Worm (Caenorhabditis elegans) whole organism, L2 larva: ENCODE data around the gene F13D12.8.

Experiments
- ZK546.5 ChIP-seq: sonication (generic microtip); optimal IDR thresholded peaks from 2 replicates; lab custom pipeline; 2017; ENCODE audit warnings: missing biosample characterization, missing genetic modification characterization
- crh-2 ChIP-seq: sonication (generic microtip); optimal IDR thresholded peaks from 2 replicates; lab custom pipeline; 2017; ENCODE audit warnings: missing biosample characterization, missing genetic modification characterization
- egl-27 ChIP-seq: sonication (generic microtip); optimal IDR thresholded peaks from 3 replicates; lab custom pipeline; 2017; ENCODE audit warnings: missing biosample characterization, missing genetic modification reagents, missing genetic modification characterization
- lin-13 ChIP-seq: fragments of 150-350 bp; optimal IDR thresholded peaks from 2 replicates; lab custom pipeline; 2014; ENCODE audit warnings: missing biosample characterization, missing genetic modification reagents, missing genetic modification characterization
- lsy-2 ChIP-seq, 2 experiments: fragments of 150-350 bp in 1 of 2; sonication (generic microtip) in 1 of 2; optimal IDR thresholded peaks; 2 replicates each; lab custom pipeline; 2014 to 2017; ENCODE audit warnings: missing biosample characterization in 2 of 2, missing genetic modification characterization in 2 of 2
- mab-5 ChIP-seq: fragments of 150-350 bp; optimal IDR thresholded peaks from 2 replicates; lab custom pipeline; 2014; ENCODE audit warnings: missing biosample characterization, missing genetic modification characterization
- nhr-10 ChIP-seq: sonication (generic microtip); optimal IDR thresholded peaks from 2 replicates; lab custom pipeline; 2017; ENCODE audit warnings: missing biosample characterization, missing genetic modification characterization
- nhr-237 ChIP-seq: fragments of 150-350 bp; optimal IDR thresholded peaks from 2 replicates; lab custom pipeline; 2014; ENCODE audit warnings: missing biosample characterization, missing genetic modification characterization
- nhr-25 ChIP-seq: fragments of 150-350 bp; sonication (generic microtip); optimal IDR thresholded peaks from 3 replicates; lab custom pipeline; 2014; ENCODE audit warnings: missing biosample characterization, missing genetic modification characterization
- snpc-4 ChIP-seq: fragments of 150-350 bp; optimal IDR thresholded peaks from 2 replicates; lab custom pipeline; 2014; ENCODE audit warnings: missing biosample characterization, missing genetic modification characterization
- ztf-11 ChIP-seq: sonication (generic microtip); optimal IDR thresholded peaks from 2 replicates; lab custom pipeline; 2017; ENCODE audit warnings: missing biosample characterization, missing genetic modification characterization

- TF ChIP-seq nhr-10 (tag; lab: Kevin White, UChicago) (no peak), egl-27 (no peak), mab-5 (no peak), snpc-4 (tag; lab: Kevin White, UChicago) (no peak), crh-2 (no peak), lsy-2 (tag; optimal IDR thresholded peaks at IDR 0.05; lab: Kevin White, UChicago) (no peak), nhr-25 (tag; lab: Kevin White, UChicago) (no peak), ZK546.5 (tag; lab: Kevin White, UChicago) (no peak), nhr-237 (tag; lab: Kevin White, UChicago) (no peak), ztf-11 (tag; lab: Kevin White, UChicago) (no peak), lin-13 (GFP tag; lab: Kevin White, UChicago) (no peak)
Observed at ce11 chrII:11723904-11724303, 8.5 kb downstream of the F13D12.8 start, which contains the start of gene ldh-1.
